Worm (Caenorhabditis elegans) whole organism, young adult: ENCODE data around the gene R05G6.4.

Experiments
- F49E8.2 ChIP-seq: sonication (generic microtip); optimal IDR thresholded peaks from 3 replicates; lab custom pipeline; 2017; ENCODE audit warnings: missing genetic modification characterization, mild to moderate bottlenecking, missing compliant biosample characterization, antibody characterized with exemption, moderate library complexity; ENCODE audit not compliant: insufficient read depth
- F52B5.7 ChIP-seq: sonication (generic microtip); optimal IDR thresholded peaks from 2 replicates; lab custom pipeline; 2016; ENCODE audit warnings: mild to moderate bottlenecking, missing genetic modification characterization, missing compliant biosample characterization
- T07F8.4 ChIP-seq: sonication (generic microtip); optimal IDR thresholded peaks from 2 replicates; lab custom pipeline; 2016; ENCODE audit warnings: mild to moderate bottlenecking, missing genetic modification characterization, moderate library complexity, missing compliant biosample characterization
- Y53F4B.3 ChIP-seq: fragments of 200-800 bp; sonication (Bioruptor generic); IDR thresholded peaks from 2 replicates; pipeline ENCODE4 v1.3.6; 2022; ENCODE audit warnings: missing genetic modification reagents, missing genetic modification characterization, missing compliant biosample characterization
- Y53G8AR.9 ChIP-seq: fragments of 200-800 bp; sonication (Bioruptor generic); conservative IDR thresholded peaks from 2 replicates; pipeline ENCODE4 v1.3.6; 2022; ENCODE audit warnings: missing genetic modification reagents, missing genetic modification characterization, missing compliant biosample characterization
- ZK185.1 ChIP-seq: sonication (generic microtip); optimal IDR thresholded peaks from 2 replicates; lab custom pipeline; 2016; ENCODE audit warnings: mild to moderate bottlenecking, missing genetic modification characterization, missing compliant biosample characterization; ENCODE audit not compliant: poor library complexity, severe bottlenecking
- akir-1 ChIP-seq: fragments of 200-800 bp; sonication (Bioruptor generic); optimal IDR thresholded peaks from 2 replicates; lab custom pipeline; 2018; ENCODE audit warnings: mild to moderate bottlenecking, missing genetic modification characterization, moderate library complexity, missing compliant biosample characterization
- ama-1 ChIP-seq, 3 experiments: fragments of 150-350 bp in 1 of 3; sonication (generic microtip) in 2 of 3; optimal IDR thresholded peaks; 2 replicates each; lab custom pipeline; 2014 to 2018; ENCODE audit warnings: missing biosample characterization in 2 of 3, missing genetic modification characterization in 2 of 3, missing genetic modification reagents in 2 of 3
- bed-1 ChIP-seq: fragments of 200-800 bp; sonication (Bioruptor generic); IDR thresholded peaks from 2 replicates; pipeline ENCODE4 v1.3.6; 2022; ENCODE audit warnings: missing genetic modification reagents, missing genetic modification characterization, missing compliant biosample characterization
- bed-2 ChIP-seq: fragments of 200-800 bp; sonication (Bioruptor generic); IDR thresholded peaks from 2 replicates; pipeline ENCODE4 v1.3.6; 2022; ENCODE audit warnings: missing genetic modification reagents, missing genetic modification characterization, missing compliant biosample characterization
- ceh-40 ChIP-seq: fragments of 200-800 bp; sonication (Bioruptor generic); IDR thresholded peaks from 2 replicates; pipeline ENCODE4 v1.3.6; 2022; ENCODE audit warnings: missing genetic modification characterization, missing compliant biosample characterization
- ceh-58 ChIP-seq: fragments of 200-800 bp; sonication (Bioruptor generic); IDR thresholded peaks from 2 replicates; pipeline ENCODE4 v1.3.6; 2022; ENCODE audit warnings: missing genetic modification characterization, missing compliant biosample characterization
- chd-7 ChIP-seq: sonication (generic microtip); optimal IDR thresholded peaks from 2 replicates; lab custom pipeline; 2016; ENCODE audit warnings: mild to moderate bottlenecking, missing genetic modification characterization, moderate library complexity, missing compliant biosample characterization
- dpff-1 ChIP-seq: sonication (generic microtip); optimal IDR thresholded peaks from 2 replicates; lab custom pipeline; 2017; ENCODE audit warnings: mild to moderate bottlenecking, missing genetic modification characterization, missing compliant biosample characterization
- ekl-4 ChIP-seq: fragments of 200-800 bp; sonication (Bioruptor generic); IDR thresholded peaks from 2 replicates; pipeline ENCODE4 v1.3.6; 2022; ENCODE audit warnings: missing genetic modification reagents, missing genetic modification characterization, missing compliant biosample characterization
- hmg-1.2 ChIP-seq: fragments of 200-800 bp; sonication (Bioruptor generic); IDR thresholded peaks from 2 replicates; pipeline ENCODE4 v1.3.6; 2022; ENCODE audit warnings: missing genetic modification reagents, missing genetic modification characterization, missing compliant biosample characterization
- hrde-1 ChIP-seq: sonication (generic microtip); optimal IDR thresholded peaks from 2 replicates; lab custom pipeline; 2016; ENCODE audit warnings: missing genetic modification characterization, mild to moderate bottlenecking, missing compliant biosample characterization, moderate library complexity, missing genotype, missing genetic modification reagents, borderline replicate concordance
- hsf-1 ChIP-seq: fragments of 200-800 bp; sonication (Bioruptor generic); IDR thresholded peaks from 2 replicates; pipeline ENCODE4 v1.3.6; 2022; ENCODE audit warnings: missing genetic modification reagents, missing genetic modification characterization, missing compliant biosample characterization
- lin-26 ChIP-seq: fragments of 200-800 bp; sonication (Bioruptor generic); IDR thresholded peaks from 2 replicates; pipeline ENCODE4 v1.3.6; 2022; ENCODE audit warnings: missing genetic modification reagents, missing genetic modification characterization, missing compliant biosample characterization
- lin-54 ChIP-seq: fragments of 200-800 bp; sonication (Bioruptor generic); optimal IDR thresholded peaks from 2 replicates; lab custom pipeline; 2018; ENCODE audit warnings: mild to moderate bottlenecking, missing genetic modification characterization, missing compliant biosample characterization
- lir-1 ChIP-seq: fragments of 200-800 bp; sonication (Bioruptor generic); conservative IDR thresholded peaks from 2 replicates; pipeline ENCODE4 v1.3.6; 2022; ENCODE audit warnings: missing genetic modification reagents, missing genetic modification characterization, missing compliant biosample characterization
- lsy-27 ChIP-seq: sonication (generic microtip); optimal IDR thresholded peaks from 2 replicates; lab custom pipeline; 2017; ENCODE audit warnings: missing genetic modification characterization, mild to moderate bottlenecking, missing compliant biosample characterization, antibody characterized with exemption, missing genotype, borderline replicate concordance; ENCODE audit not compliant: insufficient read depth
- madf-3 ChIP-seq: fragments of 200-800 bp; sonication (Bioruptor generic); IDR thresholded peaks from 2 replicates; pipeline ENCODE4 v1.3.6; 2022; ENCODE audit warnings: missing genetic modification reagents, missing genetic modification characterization, missing compliant biosample characterization
- madf-8 ChIP-seq: fragments of 200-800 bp; sonication (Bioruptor generic); conservative IDR thresholded peaks from 2 replicates; pipeline ENCODE4 v1.3.6; 2022; ENCODE audit warnings: missing genetic modification reagents, missing genetic modification characterization, missing compliant biosample characterization
- mel-28 ChIP-seq: sonication (generic microtip); optimal IDR thresholded peaks from 2 replicates; lab custom pipeline; 2016; ENCODE audit warnings: borderline replicate concordance, mild to moderate bottlenecking, missing genetic modification characterization, missing compliant biosample characterization
- mes-4 ChIP-seq: sonication (generic microtip); optimal IDR thresholded peaks from 2 replicates; lab custom pipeline; 2016; ENCODE audit warnings: missing genotype, missing genetic modification characterization, missing compliant biosample characterization
- nfyb-1 ChIP-seq: fragments of 200-800 bp; sonication (Bioruptor generic); IDR thresholded peaks from 2 replicates; pipeline ENCODE4 v1.3.6; 2022; ENCODE audit warnings: missing genetic modification reagents, missing genetic modification characterization, missing compliant biosample characterization
- nhr-27 ChIP-seq: fragments of 200-800 bp; sonication (Bioruptor generic); optimal IDR thresholded peaks from 2 replicates; lab custom pipeline; 2018; ENCODE audit warnings: mild to moderate bottlenecking, missing genetic modification characterization, moderate library complexity, missing compliant biosample characterization
- pha-4 ChIP-seq: fragments of 150-350 bp; sonication (generic microtip); optimal IDR thresholded peaks from 2 replicates; lab custom pipeline; 2014; ENCODE audit warnings: missing biosample characterization, missing genetic modification reagents, missing genetic modification characterization
- rpc-1 ChIP-seq, 2 experiments: fragments of 150-350 bp in 1 of 2; sonication (generic microtip) in 1 of 2; optimal IDR thresholded peaks; 2 replicates each; lab custom pipeline; 2014 to 2018; ENCODE audit warnings: missing biosample characterization in 1 of 2, missing genetic modification characterization in 1 of 2, missing genetic modification reagents in 1 of 2, missing genotype in 1 of 2
- snpc-3.4 ChIP-seq: sonication (generic microtip); optimal IDR thresholded peaks from 2 replicates; lab custom pipeline; 2017; ENCODE audit warnings: missing genetic modification characterization, mild to moderate bottlenecking, missing compliant biosample characterization, antibody characterized with exemption, moderate library complexity, missing genotype, missing genetic modification reagents
- snpc-4 ChIP-seq, 5 experiments: fragments of 150-350 bp in 1 of 5; sonication (generic microtip) in 4 of 5; optimal IDR thresholded peaks; 2 replicates each; lab custom pipeline; 2014 to 2018; ENCODE audit warnings: missing genetic modification characterization in 5 of 5, missing biosample characterization in 3 of 5, antibody characterized with exemption in 2 of 5, mild to moderate bottlenecking in 2 of 5, missing compliant biosample characterization in 2 of 5, missing genotype in 2 of 5, moderate library complexity in 2 of 5, missing genetic modification reagents in 1 of 5
- tbx-9 ChIP-seq: sonication (generic microtip); optimal IDR thresholded peaks from 2 replicates; lab custom pipeline; 2016; ENCODE audit warnings: borderline replicate concordance, missing genetic modification characterization, inconsistent platforms, missing compliant biosample characterization
- zfh-2 ChIP-seq: fragments of 200-800 bp; sonication (Bioruptor generic); conservative IDR thresholded peaks from 2 replicates; pipeline ENCODE4 v1.3.6; 2022; ENCODE audit warnings: missing genetic modification reagents, missing genetic modification characterization, missing compliant biosample characterization
- ztf-18 ChIP-seq: sonication (generic microtip); optimal IDR thresholded peaks from 2 replicates; lab custom pipeline; 2016; ENCODE audit warnings: missing genotype, mild to moderate bottlenecking, missing genetic modification characterization, missing compliant biosample characterization
- ztf-25 ChIP-seq: fragments of 200-800 bp; sonication (Bioruptor generic); IDR thresholded peaks from 2 replicates; pipeline ENCODE4 v1.3.6; 2022; ENCODE audit warnings: missing genetic modification reagents, missing genetic modification characterization, missing compliant biosample characterization
- ztf-28 ChIP-seq: fragments of 200-800 bp; sonication (Bioruptor generic); IDR thresholded peaks from 2 replicates; pipeline ENCODE4 v1.3.6; 2022; ENCODE audit warnings: missing genetic modification reagents, missing genetic modification characterization, missing compliant biosample characterization

The R05G6.4 gene

DNA sequence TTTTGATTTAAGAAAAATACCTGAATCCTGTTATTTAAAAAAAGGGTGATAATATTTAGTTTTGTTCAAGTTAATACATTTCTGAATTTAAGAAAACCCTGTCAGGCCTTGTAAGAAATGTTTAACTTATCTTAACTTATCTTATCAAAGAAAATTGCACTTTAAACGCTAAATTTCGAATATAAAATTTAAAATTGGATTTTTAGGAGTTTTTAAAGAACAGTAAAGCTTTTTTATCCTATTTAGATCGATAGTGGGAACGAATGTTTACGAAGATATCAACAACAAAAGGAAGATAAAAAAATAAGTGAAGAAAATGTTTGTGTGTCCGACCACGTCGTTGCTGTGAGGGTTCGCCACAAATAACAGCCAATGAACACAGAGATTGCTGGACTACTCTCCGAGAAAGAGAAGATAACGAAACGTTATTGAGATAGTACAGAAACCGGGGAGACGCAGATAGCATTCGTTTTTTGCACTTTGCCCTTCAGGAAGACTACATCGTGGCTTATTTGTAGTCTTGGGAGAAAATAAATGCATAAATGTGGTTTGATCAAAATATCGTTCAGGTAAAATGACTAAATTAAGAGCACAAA lies 40.0 kb downstream of the R05G6.4 start, which contains the start of gene dif-1 (continued):
- TF ChIP-seq nfyb-1 = no peak
- no peak for TF ChIP-seq chd-7
- no peak for TF ChIP-seq ceh-40 (GFP tag; lab: Robert Waterston, UW)
- TF ChIP-seq nhr-27 (tag; lab: Kevin White, UChicago) = no peak
- TF ChIP-seq dpff-1 (tag; lab: Kevin White, UChicago) = no peak
- no peak for TF ChIP-seq ztf-28
- TF ChIP-seq, all 124 proteins: peak for 14

ce11 chrIV:7554351-7554750 lies 41.3 kb downstream of the R05G6.4 start, which contains the start of gene F49E8.6:
Gene F49E8.6, minus strand, starts transcription at chrIV:7554667.
- TF ChIP-seq hmg-1.2 (GFP tag; lab: Robert Waterston, UW) = peak; percentile 38; the same call in 1 of the 2 replicates
- no peak for TF ChIP-seq madf-8 (GFP tag; lab: Robert Waterston, UW)
- no peak for TF ChIP-seq nhr-27 (tag; lab: Kevin White, UChicago)
- TF ChIP-seq bed-1 = no peak
- no peak for TF ChIP-seq ztf-18 (tag; lab: Kevin White, UChicago)
- no peak for TF ChIP-seq snpc-3.4 (tag; lab: Kevin White, UChicago)
- TF ChIP-seq bed-2 (GFP tag; lab: Robert Waterston, UW) = no peak
- TF ChIP-seq tbx-9 (tag; lab: Kevin White, UChicago) = no peak

ce11 chrIV:7556265-7556866 lies 43.3 kb downstream of the R05G6.4 start, which contains the start of the genes F49E8.7, F49E8.8 and nprl-2:
Gene F49E8.7, minus strand, starts transcription at chrIV:7556365.
Gene F49E8.8, plus strand, starts transcription at chrIV:7556637.
Gene nprl-2, plus strand, starts transcription at chrIV:7556816.
- TF ChIP-seq lir-1 = no peak
- TF ChIP-seq akir-1 = no peak
- TF ChIP-seq pha-4 (tag; lab: Kevin White, UChicago) = no peak
- no peak for TF ChIP-seq ceh-58 (GFP tag; lab: Robert Waterston, UW)
- TF ChIP-seq bed-1 = no peak
- TF ChIP-seq lin-26 (GFP tag; lab: Robert Waterston, UW) = no peak
- TF ChIP-seq F52B5.7 (tag; lab: Kevin White, UChicago) = no peak
- TF ChIP-seq F49E8.2 (tag; lab: Kevin White, UChicago) = no peak
- TF ChIP-seq zfh-2 (GFP tag; lab: Robert Waterston, UW) = no peak
- TF ChIP-seq lsy-27 (tag; lab: Kevin White, UChicago) = no peak
- TF ChIP-seq Y53G8AR.9 (GFP tag; lab: Robert Waterston, UW) = no peak
- no peak for TF ChIP-seq Y53F4B.3
- no peak for TF ChIP-seq ZK185.1 (tag; lab: Kevin White, UChicago)
- no peak for TF ChIP-seq ztf-18 (tag; lab: Kevin White, UChicago)
- TF ChIP-seq lin-54 (GFP tag; lab: Kevin White, UChicago) = no peak

- TF ChIP-seq ekl-4 (GFP tag; lab: Robert Waterston, UW) (0 out of 2 replicates have a peak, but pooled peaks have one; percentile 26), hrde-1 (tag; lab: Kevin White, UChicago) (peak; percentile 66), hsf-1 (GFP tag; lab: Robert Waterston, UW) (peak; percentile 39; the same call in 1 of the 2 replicates), T07F8.4 (tag; lab: Kevin White, UChicago) (no peak), snpc-4 (GFP tag; optimal IDR thresholded peaks at IDR 0.05; lab: Kevin White, UChicago) (peak; percentile 32), snpc-4 (tag; optimal IDR thresholded peaks at IDR 0.05; lab: Kevin White, UChicago) (peak in 1 of 4 experiments; percentile 1), ztf-25 (0 out of 2 replicates have a peak, but pooled peaks have one; percentile 32), F49E8.2 (tag; lab: Kevin White, UChicago) (peak; percentile 81), rpc-1 (optimal IDR thresholded peaks at IDR 0.05; lab: Kevin White, UChicago) (no peak), rpc-1 (tag; optimal IDR thresholded peaks at IDR 0.05; lab: Kevin White, UChicago) (no peak), chd-7 (peak; percentile 28), mes-4 (tag; lab: Kevin White, UChicago) (peak; percentile 27), madf-3 (0 out of 2 replicates have a peak, but pooled peaks have one; percentile 5), ama-1 (optimal IDR thresholded peaks at IDR 0.05; lab: Kevin White, UChicago) (no peak), ama-1 (GFP tag; optimal IDR thresholded peaks at IDR 0.05; lab: Kevin White, UChicago) (peak in 1 of 2 experiments; percentile 22), mel-28 (no peak), lin-54 (GFP tag; lab: Kevin White, UChicago) (peak; percentile 30)
These were observed 45.6 kb downstream of the R05G6.4 start for ce11 chrIV:7558653-7559052.
